Fruit fly (Drosophila melanogaster) whole organism, prepupa: ENCODE data around the gene Tango9.
A peak's percentile ranks its signal among the peaks of the same experiment; 100 is the strongest.

Source experiments
- CG6163 ChIP-seq: fragments of 200-800 bp; sonication (Bioruptor generic); IDR thresholded peaks from 3 replicates; pipeline ENCODE4 v1.3.6; 2022; ENCODE audit warnings: missing biosample characterization, missing genetic modification characterization
- CG8119 ChIP-seq: fragments of 200-800 bp; sonication (Bioruptor generic); IDR thresholded peaks from 3 replicates; pipeline ENCODE4 v1.3.6; 2022; ENCODE audit warnings: missing biosample characterization, missing genetic modification characterization
- CG8319 ChIP-seq: fragments of 200-800 bp; sonication (Bioruptor generic); optimal IDR thresholded peaks from 3 replicates; lab custom pipeline; 2016; ENCODE audit warnings: missing biosample characterization, missing genetic modification characterization
- Hr39 ChIP-seq: fragments of 200-800 bp; sonication (Bioruptor generic); optimal IDR thresholded peaks from 2 replicates; lab custom pipeline; 2016; ENCODE audit warnings: missing biosample characterization, missing genetic modification characterization
- fd59A ChIP-seq: fragments of 200-800 bp; sonication (Bioruptor generic); optimal IDR thresholded peaks from 2 replicates; lab custom pipeline; 2017; ENCODE audit warnings: missing biosample characterization, mild to moderate bottlenecking, missing genetic modification characterization, missing genetic modification reagents
- salr ChIP-seq, 2 experiments: fragments of 200-800 bp; sonication (Bioruptor generic); optimal IDR thresholded peaks; 3 replicates each; lab custom pipeline; 2016 to 2018; ENCODE audit warnings: missing biosample characterization in 2 of 2, missing genetic modification characterization in 2 of 2, mild to moderate bottlenecking in 1 of 2
- spab ChIP-seq: fragments of 200-800 bp; sonication (Bioruptor generic); optimal IDR thresholded peaks from 2 replicates; lab custom pipeline; 2017; ENCODE audit warnings: missing biosample characterization, mild to moderate bottlenecking, missing genetic modification characterization, missing genetic modification reagents

DNA sequence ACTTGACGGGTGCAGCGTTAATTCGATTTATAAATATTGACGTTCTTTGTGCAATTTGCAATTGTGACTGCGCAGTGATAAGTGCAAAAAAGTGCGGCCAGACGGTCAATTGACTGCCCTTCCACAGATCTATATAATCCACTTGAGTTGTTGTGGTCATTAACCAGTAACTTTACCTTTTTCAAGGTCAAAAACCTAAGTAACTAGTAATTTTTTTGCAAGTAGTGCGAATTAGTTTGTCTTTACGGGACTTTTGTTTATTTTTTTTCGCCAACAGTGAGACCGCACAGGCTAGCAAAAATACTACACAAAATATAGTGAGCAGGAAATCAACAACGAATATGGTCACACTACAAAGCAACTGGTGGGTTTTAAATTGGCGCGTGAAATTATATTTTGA is at the start of gene Tango9:
- TF ChIP-seq CG8319 (GFP tag; lab: Kevin White, UChicago) (no peak), fd59A (GFP tag; lab: Kevin White, UChicago) (no peak), Hr39 (GFP tag; lab: Kevin White, UChicago) (peak; percentile 60), CG6163 (GFP tag; lab: Robert Waterston, UW) (peak; percentile 63; the same call in 2 of the 3 replicates), spab (GFP tag; lab: Kevin White, UChicago) (peak; percentile 8), salr (GFP tag; optimal IDR thresholded peaks at IDR 0.05; lab: Kevin White, UChicago) (no peak), CG8119 (GFP tag; lab: Robert Waterston, UW) (no peak)
